Worm (Caenorhabditis elegans) whole organism, young adult: ENCODE data around the gene Y43F8C.5.

Experiments
- B0261.1 ChIP-seq: sonication (generic microtip); optimal IDR thresholded peaks from 2 replicates; lab custom pipeline; 2016; ENCODE audit warnings: mild to moderate bottlenecking, missing genetic modification characterization, moderate library complexity, missing compliant biosample characterization
- B0336.3 ChIP-seq: fragments of 200-800 bp; sonication (Bioruptor generic); IDR thresholded peaks from 2 replicates; pipeline ENCODE4 v1.3.6; 2022; ENCODE audit warnings: missing genetic modification characterization, missing compliant biosample characterization
- C06A6.2 ChIP-seq: fragments of 200-800 bp; sonication (Bioruptor generic); conservative IDR thresholded peaks from 2 replicates; pipeline ENCODE4 v1.3.6; 2022; ENCODE audit warnings: missing genetic modification characterization, missing compliant biosample characterization
- F22D6.2 ChIP-seq: sonication (generic microtip); optimal IDR thresholded peaks from 2 replicates; lab custom pipeline; 2016; ENCODE audit warnings: mild to moderate bottlenecking, missing genetic modification characterization, missing compliant biosample characterization
- F23B12.7 ChIP-seq: sonication (generic microtip); optimal IDR thresholded peaks from 2 replicates; lab custom pipeline; 2017; ENCODE audit warnings: missing genetic modification characterization, mild to moderate bottlenecking, missing compliant biosample characterization, antibody characterized with exemption, moderate library complexity; ENCODE audit not compliant: insufficient read depth
- F33H1.4 ChIP-seq: fragments of 200-800 bp; sonication (Bioruptor generic); IDR thresholded peaks from 2 replicates; pipeline ENCODE4 v1.3.6; 2022; ENCODE audit warnings: missing genetic modification reagents, missing genetic modification characterization, missing compliant biosample characterization
- F39B2.1 ChIP-seq: fragments of 200-800 bp; sonication (Bioruptor generic); IDR thresholded peaks from 2 replicates; pipeline ENCODE4 v1.3.6; 2022; ENCODE audit warnings: missing genetic modification reagents, missing genetic modification characterization, missing compliant biosample characterization
- F49E8.2 ChIP-seq: sonication (generic microtip); optimal IDR thresholded peaks from 3 replicates; lab custom pipeline; 2017; ENCODE audit warnings: missing genetic modification characterization, mild to moderate bottlenecking, missing compliant biosample characterization, antibody characterized with exemption, moderate library complexity; ENCODE audit not compliant: insufficient read depth
- F55B11.4 ChIP-seq: sonication (generic microtip); optimal IDR thresholded peaks from 2 replicates; lab custom pipeline; 2016; ENCODE audit warnings: missing compliant biosample characterization, missing genetic modification characterization, borderline replicate concordance; ENCODE audit not compliant: insufficient read depth
- K11D2.4 ChIP-seq: fragments of 200-800 bp; sonication (Bioruptor generic); IDR thresholded peaks from 2 replicates; pipeline ENCODE4 v1.3.6; 2022; ENCODE audit warnings: missing genetic modification reagents, missing genetic modification characterization, missing compliant biosample characterization
- T26A5.8 ChIP-seq: sonication (generic microtip); optimal IDR thresholded peaks from 2 replicates; lab custom pipeline; 2016; ENCODE audit warnings: missing genetic modification characterization, missing compliant biosample characterization
- Y95B8A.8 ChIP-seq: fragments of 200-800 bp; sonication (Bioruptor generic); IDR thresholded peaks from 2 replicates; pipeline ENCODE4 v1.3.6; 2022; ENCODE audit warnings: missing genetic modification reagents, missing genetic modification characterization, missing compliant biosample characterization
- akir-1 ChIP-seq: fragments of 200-800 bp; sonication (Bioruptor generic); optimal IDR thresholded peaks from 2 replicates; lab custom pipeline; 2018; ENCODE audit warnings: mild to moderate bottlenecking, missing genetic modification characterization, moderate library complexity, missing compliant biosample characterization
- ama-1 ChIP-seq, 3 experiments: fragments of 150-350 bp in 1 of 3; sonication (generic microtip) in 2 of 3; optimal IDR thresholded peaks; 2 replicates each; lab custom pipeline; 2014 to 2018; ENCODE audit warnings: missing biosample characterization in 2 of 3, missing genetic modification characterization in 2 of 3, missing genetic modification reagents in 2 of 3
- aptf-2 ChIP-seq: fragments of 200-800 bp; sonication (Bioruptor generic); conservative IDR thresholded peaks from 2 replicates; pipeline ENCODE4 v1.3.6; 2022; ENCODE audit warnings: missing genetic modification reagents, missing genetic modification characterization, missing compliant biosample characterization
- athp-1 ChIP-seq: sonication (generic microtip); optimal IDR thresholded peaks from 2 replicates; lab custom pipeline; 2017; ENCODE audit warnings: mild to moderate bottlenecking, missing genetic modification characterization, missing compliant biosample characterization
- attf-5 ChIP-seq: fragments of 200-800 bp; sonication (Bioruptor generic); optimal IDR thresholded peaks from 2 replicates; lab custom pipeline; 2018; ENCODE audit warnings: mild to moderate bottlenecking, missing genetic modification characterization, missing compliant biosample characterization
- bed-2 ChIP-seq: fragments of 200-800 bp; sonication (Bioruptor generic); IDR thresholded peaks from 2 replicates; pipeline ENCODE4 v1.3.6; 2022; ENCODE audit warnings: missing genetic modification reagents, missing genetic modification characterization, missing compliant biosample characterization
- chd-7 ChIP-seq: sonication (generic microtip); optimal IDR thresholded peaks from 2 replicates; lab custom pipeline; 2016; ENCODE audit warnings: mild to moderate bottlenecking, missing genetic modification characterization, moderate library complexity, missing compliant biosample characterization
- dox-1 ChIP-seq: fragments of 200-800 bp; sonication (Bioruptor generic); IDR thresholded peaks from 2 replicates; pipeline ENCODE4 v1.3.6; 2022; ENCODE audit warnings: missing genetic modification reagents, missing genetic modification characterization, missing compliant biosample characterization
- efl-1 ChIP-seq: fragments of 150-350 bp; optimal IDR thresholded peaks from 2 replicates; lab custom pipeline; 2014; ENCODE audit warnings: missing biosample characterization, missing genetic modification reagents, missing genetic modification characterization
- egl-18 ChIP-seq: fragments of 200-800 bp; sonication (Bioruptor generic); IDR thresholded peaks from 2 replicates; pipeline ENCODE4 v1.3.6; 2022; ENCODE audit warnings: missing genetic modification reagents, missing genetic modification characterization, missing compliant biosample characterization
- egl-44 ChIP-seq: fragments of 200-800 bp; sonication (Bioruptor generic); IDR thresholded peaks from 2 replicates; pipeline ENCODE4 v1.3.6; 2022; ENCODE audit warnings: missing genetic modification reagents, missing genetic modification characterization, missing compliant biosample characterization
- egrh-3 ChIP-seq: fragments of 200-800 bp; sonication (Bioruptor generic); IDR thresholded peaks from 2 replicates; pipeline ENCODE4 v1.3.6; 2022; ENCODE audit warnings: missing genetic modification reagents, missing genetic modification characterization, missing compliant biosample characterization
- him-1 ChIP-seq: sonication (generic microtip); optimal IDR thresholded peaks from 2 replicates; lab custom pipeline; 2016; ENCODE audit warnings: missing genotype, missing genetic modification reagents, missing genetic modification characterization, missing compliant biosample characterization
- hlh-12 ChIP-seq: sonication (generic microtip); optimal IDR thresholded peaks from 2 replicates; lab custom pipeline; 2016; ENCODE audit warnings: missing genetic modification characterization, missing compliant biosample characterization
- hrde-1 ChIP-seq: sonication (generic microtip); optimal IDR thresholded peaks from 2 replicates; lab custom pipeline; 2016; ENCODE audit warnings: missing genetic modification characterization, mild to moderate bottlenecking, missing compliant biosample characterization, moderate library complexity, missing genotype, missing genetic modification reagents, borderline replicate concordance
- lag-1 ChIP-seq: fragments of 200-800 bp; sonication (Bioruptor generic); IDR thresholded peaks from 2 replicates; pipeline ENCODE4 v1.3.6; 2022; ENCODE audit warnings: missing genetic modification reagents, missing genetic modification characterization, missing compliant biosample characterization
- lir-1 ChIP-seq: fragments of 200-800 bp; sonication (Bioruptor generic); conservative IDR thresholded peaks from 2 replicates; pipeline ENCODE4 v1.3.6; 2022; ENCODE audit warnings: missing genetic modification reagents, missing genetic modification characterization, missing compliant biosample characterization
- lsy-27 ChIP-seq: sonication (generic microtip); optimal IDR thresholded peaks from 2 replicates; lab custom pipeline; 2017; ENCODE audit warnings: missing genetic modification characterization, mild to moderate bottlenecking, missing compliant biosample characterization, antibody characterized with exemption, missing genotype, borderline replicate concordance; ENCODE audit not compliant: insufficient read depth
- madf-6 ChIP-seq: fragments of 200-800 bp; sonication (Bioruptor generic); IDR thresholded peaks from 2 replicates; pipeline ENCODE4 v1.3.6; 2022; ENCODE audit warnings: missing genetic modification reagents, missing genetic modification characterization, missing compliant biosample characterization
- madf-8 ChIP-seq: fragments of 200-800 bp; sonication (Bioruptor generic); conservative IDR thresholded peaks from 2 replicates; pipeline ENCODE4 v1.3.6; 2022; ENCODE audit warnings: missing genetic modification reagents, missing genetic modification characterization, missing compliant biosample characterization
- mcd-1 ChIP-seq: fragments of 200-800 bp; sonication (Bioruptor generic); IDR thresholded peaks from 2 replicates; pipeline ENCODE4 v1.3.6; 2022; ENCODE audit warnings: missing genetic modification reagents, missing genetic modification characterization, missing compliant biosample characterization
- nfya-1 ChIP-seq: sonication (generic microtip); optimal IDR thresholded peaks from 2 replicates; lab custom pipeline; 2017; ENCODE audit warnings: antibody characterized with exemption, missing compliant biosample characterization, missing genetic modification characterization, borderline replicate concordance; ENCODE audit not compliant: insufficient read depth
- nfya-2 ChIP-seq: fragments of 200-800 bp; sonication (Bioruptor generic); IDR thresholded peaks from 2 replicates; pipeline ENCODE4 v1.3.6; 2022; ENCODE audit warnings: missing genetic modification reagents, missing genetic modification characterization, missing compliant biosample characterization
- nhr-80 ChIP-seq: sonication (generic microtip); optimal IDR thresholded peaks from 2 replicates; lab custom pipeline; 2016; ENCODE audit warnings: missing genetic modification characterization, missing compliant biosample characterization
- pbrm-1 ChIP-seq: fragments of 200-800 bp; sonication (Bioruptor generic); IDR thresholded peaks from 2 replicates; pipeline ENCODE4 v1.3.6; 2022; ENCODE audit warnings: missing genetic modification reagents, missing genetic modification characterization, missing compliant biosample characterization
- pha-4 ChIP-seq: fragments of 150-350 bp; sonication (generic microtip); optimal IDR thresholded peaks from 2 replicates; lab custom pipeline; 2014; ENCODE audit warnings: missing biosample characterization, missing genetic modification reagents, missing genetic modification characterization
- snpc-4 ChIP-seq, 5 experiments: fragments of 150-350 bp in 1 of 5; sonication (generic microtip) in 4 of 5; optimal IDR thresholded peaks; 2 replicates each; lab custom pipeline; 2014 to 2018; ENCODE audit warnings: missing genetic modification characterization in 5 of 5, missing biosample characterization in 3 of 5, antibody characterized with exemption in 2 of 5, mild to moderate bottlenecking in 2 of 5, missing compliant biosample characterization in 2 of 5, missing genotype in 2 of 5, moderate library complexity in 2 of 5, missing genetic modification reagents in 1 of 5
- tlf-1 ChIP-seq: fragments of 200-800 bp; sonication (Bioruptor generic); optimal IDR thresholded peaks from 2 replicates; lab custom pipeline; 2018; ENCODE audit warnings: mild to moderate bottlenecking, missing genetic modification characterization, missing compliant biosample characterization
- unc-62 ChIP-seq: fragments of 150-350 bp; optimal IDR thresholded peaks from 2 replicates; lab custom pipeline; 2014; ENCODE audit warnings: missing biosample characterization, missing genetic modification reagents, missing genetic modification characterization
- xnd-1 ChIP-seq: sonication (generic microtip); optimal IDR thresholded peaks from 2 replicates; lab custom pipeline; 2016; ENCODE audit warnings: missing genotype, missing genetic modification reagents, missing genetic modification characterization, missing compliant biosample characterization
- zfh-2 ChIP-seq: fragments of 200-800 bp; sonication (Bioruptor generic); conservative IDR thresholded peaks from 2 replicates; pipeline ENCODE4 v1.3.6; 2022; ENCODE audit warnings: missing genetic modification reagents, missing genetic modification characterization, missing compliant biosample characterization
- zim-3 ChIP-seq: sonication (generic microtip); optimal IDR thresholded peaks from 2 replicates; lab custom pipeline; 2017; ENCODE audit warnings: mild to moderate bottlenecking, missing genetic modification characterization, moderate library complexity, missing compliant biosample characterization
- ztf-22 ChIP-seq: fragments of 200-800 bp; sonication (Bioruptor generic); optimal IDR thresholded peaks from 2 replicates; lab custom pipeline; 2018; ENCODE audit warnings: mild to moderate bottlenecking, missing genetic modification characterization, moderate library complexity, missing compliant biosample characterization
- ztf-26 ChIP-seq: sonication (generic microtip); optimal IDR thresholded peaks from 2 replicates; lab custom pipeline; 2017; ENCODE audit warnings: missing genetic modification characterization, missing compliant biosample characterization
- ztf-3 ChIP-seq: fragments of 200-800 bp; sonication (Bioruptor generic); optimal IDR thresholded peaks from 2 replicates; lab custom pipeline; 2018; ENCODE audit warnings: mild to moderate bottlenecking, missing genetic modification characterization, missing compliant biosample characterization

Gene Y43F8C.5

DNA sequence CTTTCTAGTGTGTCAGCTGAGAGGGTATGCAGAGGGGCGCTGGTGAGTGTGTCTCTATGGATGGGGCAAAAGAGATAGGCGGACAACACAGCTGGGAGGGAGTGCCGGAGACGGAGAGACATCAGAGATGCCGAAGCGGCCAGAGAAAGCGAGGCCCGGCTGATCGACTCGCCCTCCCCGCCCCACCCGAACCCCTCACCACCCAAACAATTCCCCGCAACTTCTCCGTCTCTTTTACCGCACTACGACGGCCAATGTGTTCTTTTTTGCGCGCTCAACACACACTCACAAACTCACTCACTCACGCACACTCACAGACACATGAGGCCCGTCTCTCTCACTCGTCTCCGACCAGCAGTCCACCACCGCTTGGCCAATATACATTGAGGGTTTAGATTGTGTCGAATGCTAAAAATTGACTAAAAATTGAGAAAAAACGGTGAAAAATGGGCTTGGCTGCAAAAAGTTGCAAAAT is 10.0 kb downstream of the Y43F8C.5 start, which contains the start of gene Y43F8C.3:
Gene Y43F8C.3 (minus strand): TSS at position 187 of the 475 bp plus-strand sequence.
- TF ChIP-seq efl-1 (no peak), akir-1 (GFP tag; lab: Kevin White, UChicago) (no peak), chd-7 (peak; percentile 31), egl-18 (no peak), madf-6 (GFP tag; lab: Robert Waterston, UW) (no peak), him-1 (tag; lab: Kevin White, UChicago) (no peak), pha-4 (tag; lab: Kevin White, UChicago) (no peak), zfh-2 (GFP tag; lab: Robert Waterston, UW) (peak; percentile 99), F23B12.7 (tag; lab: Kevin White, UChicago) (peak; percentile 58), K11D2.4 (GFP tag; lab: Robert Waterston, UW) (peak; percentile 47; the same call in 1 of the 2 replicates), tlf-1 (GFP tag; lab: Kevin White, UChicago) (no peak), T26A5.8 (tag; lab: Kevin White, UChicago) (no peak), lsy-27 (tag; lab: Kevin White, UChicago) (no peak), egrh-3 (GFP tag; lab: Robert Waterston, UW) (peak; percentile 93), pbrm-1 (GFP tag; lab: Robert Waterston, UW) (0 out of 2 replicates have a peak, but pooled peaks have one; percentile 32), ztf-3 (GFP tag; lab: Kevin White, UChicago) (no peak), F55B11.4 (tag; lab: Kevin White, UChicago) (no peak), dox-1 (peak; percentile 86), lag-1 (GFP tag; lab: Robert Waterston, UW) (no peak), ama-1 (optimal IDR thresholded peaks at IDR 0.05; lab: Kevin White, UChicago) (no peak), ama-1 (GFP tag; optimal IDR thresholded peaks at IDR 0.05; lab: Kevin White, UChicago) (no peak), xnd-1 (tag; lab: Kevin White, UChicago) (no peak), bed-2 (GFP tag; lab: Robert Waterston, UW) (no peak), nfya-2 (GFP tag; lab: Robert Waterston, UW) (no peak), C06A6.2 (GFP tag; lab: Robert Waterston, UW) (no peak), egl-44 (no peak), lir-1 (peak; percentile 94), hrde-1 (tag; lab: Kevin White, UChicago) (no peak), mcd-1 (GFP tag; lab: Robert Waterston, UW) (peak; percentile 62), hlh-12 (tag; lab: Kevin White, UChicago) (no peak), nfya-1 (no peak), zim-3 (no peak), snpc-4 (GFP tag; optimal IDR thresholded peaks at IDR 0.05; lab: Kevin White, UChicago) (peak; percentile 20), snpc-4 (tag; optimal IDR thresholded peaks at IDR 0.05; lab: Kevin White, UChicago) (peak in 1 of 4 experiments; percentile 38), F33H1.4 (no peak), F39B2.1 (no peak), ztf-22 (no peak), ztf-26 (tag; lab: Kevin White, UChicago) (peak; percentile 68), athp-1 (tag; lab: Kevin White, UChicago) (peak; percentile 13), nhr-80 (tag; lab: Kevin White, UChicago) (peak; percentile 28), aptf-2 (no peak), B0336.3 (GFP tag; lab: Robert Waterston, UW) (no peak; the same call in none of the 2 replicates), F49E8.2 (tag; lab: Kevin White, UChicago) (no peak), madf-8 (GFP tag; lab: Robert Waterston, UW) (no peak), B0261.1 (tag; lab: Kevin White, UChicago) (no peak), Y95B8A.8 (GFP tag; lab: Robert Waterston, UW) (no peak), attf-5 (peak; percentile 27), F22D6.2 (tag; lab: Kevin White, UChicago) (no peak), unc-62 (GFP tag; lab: Kevin White, UChicago) (no peak)
